Fruit fly (Drosophila melanogaster): ENCODE measurements around the gene tin.

tin gene

DNA sequence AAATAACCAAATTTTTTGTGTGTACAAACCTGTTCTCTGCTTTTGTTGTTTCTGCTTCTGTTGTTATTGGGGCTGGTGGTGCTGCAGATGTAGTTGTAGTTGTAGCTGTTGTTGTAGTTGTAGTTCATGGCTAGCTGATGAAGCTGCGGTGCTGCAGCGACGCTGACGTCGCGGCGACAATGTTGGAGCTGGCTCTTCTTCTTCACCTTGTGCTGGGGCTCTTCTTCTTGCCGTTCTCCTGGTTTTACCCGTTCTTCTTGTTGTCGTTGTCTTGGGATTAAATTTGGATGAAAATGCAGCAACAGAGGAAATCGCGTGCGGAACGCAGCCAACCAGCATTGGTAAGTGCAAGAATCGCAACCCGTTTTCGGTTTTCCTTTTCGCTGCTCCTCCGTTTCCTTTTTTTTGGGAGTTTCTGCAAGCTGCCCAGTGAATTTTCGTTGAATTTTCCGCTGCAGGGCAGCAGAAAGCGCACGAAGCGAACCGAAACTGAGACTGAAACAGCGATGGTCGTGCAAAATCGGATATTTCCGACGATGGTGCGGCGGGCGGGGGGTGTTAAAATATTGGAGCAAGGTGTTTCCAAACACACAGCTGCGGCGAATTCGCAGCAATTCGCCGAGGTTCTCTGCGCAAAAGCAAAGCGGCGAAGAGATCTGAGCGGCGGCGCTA, 30.3 kb upstream of the tin start:
- TF ChIP-seq CG8478 (optimal IDR thresholded peaks at IDR 0.05) (no peak), psq (optimal IDR thresholded peaks at IDR 0.05) (no peak), Dll (optimal IDR thresholded peaks at IDR 0.05) (no peak), usp (GFP tag; optimal IDR thresholded peaks at IDR 0.05) (no peak), EcR (GFP tag; optimal IDR thresholded peaks at IDR 0.05) (no peak), pan (optimal IDR thresholded peaks at IDR 0.05) (no peak)

- no peak for TF ChIP-seq Dll (optimal IDR thresholded peaks at IDR 0.05)
- no peak for TF ChIP-seq CG8478 (optimal IDR thresholded peaks at IDR 0.05)
- TF ChIP-seq psq (optimal IDR thresholded peaks at IDR 0.05): no peak
- no peak for TF ChIP-seq usp (GFP tag; optimal IDR thresholded peaks at IDR 0.05)
- TF ChIP-seq EcR (GFP tag; optimal IDR thresholded peaks at IDR 0.05): no peak
- TF ChIP-seq pan (optimal IDR thresholded peaks at IDR 0.05): no peak
Observed at dm6 chr3R:21349039-21349781, 29.6 kb upstream of the tin start, which contains the start of gene aus. Gene aus, minus strand, starts transcription at chr3R:21349601.

DNA sequence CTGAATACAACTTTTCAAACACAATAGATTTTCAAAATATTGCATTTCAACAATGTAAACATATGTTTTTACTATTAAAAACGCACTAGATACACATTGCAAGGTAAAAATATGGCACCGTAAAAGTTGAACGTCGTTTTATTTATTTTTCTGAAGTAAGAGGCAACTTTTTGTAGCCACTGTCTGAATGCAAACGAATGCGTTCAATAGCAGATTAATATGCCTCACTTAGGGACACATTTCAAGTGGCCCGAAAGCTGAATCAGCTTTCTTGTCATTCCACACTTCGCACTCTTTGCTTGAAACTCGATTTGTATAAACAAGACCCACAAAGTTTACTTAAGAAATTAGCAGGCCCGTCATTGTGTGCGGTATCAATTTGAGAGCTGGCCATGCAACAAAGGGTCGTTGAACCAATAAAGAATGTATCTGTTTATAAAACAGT, 28.9 kb upstream of the tin start:
- peak; percentile 73 for TF ChIP-seq EcR (GFP tag; optimal IDR thresholded peaks at IDR 0.05)
- TF ChIP-seq psq (optimal IDR thresholded peaks at IDR 0.05): no peak

DNA sequence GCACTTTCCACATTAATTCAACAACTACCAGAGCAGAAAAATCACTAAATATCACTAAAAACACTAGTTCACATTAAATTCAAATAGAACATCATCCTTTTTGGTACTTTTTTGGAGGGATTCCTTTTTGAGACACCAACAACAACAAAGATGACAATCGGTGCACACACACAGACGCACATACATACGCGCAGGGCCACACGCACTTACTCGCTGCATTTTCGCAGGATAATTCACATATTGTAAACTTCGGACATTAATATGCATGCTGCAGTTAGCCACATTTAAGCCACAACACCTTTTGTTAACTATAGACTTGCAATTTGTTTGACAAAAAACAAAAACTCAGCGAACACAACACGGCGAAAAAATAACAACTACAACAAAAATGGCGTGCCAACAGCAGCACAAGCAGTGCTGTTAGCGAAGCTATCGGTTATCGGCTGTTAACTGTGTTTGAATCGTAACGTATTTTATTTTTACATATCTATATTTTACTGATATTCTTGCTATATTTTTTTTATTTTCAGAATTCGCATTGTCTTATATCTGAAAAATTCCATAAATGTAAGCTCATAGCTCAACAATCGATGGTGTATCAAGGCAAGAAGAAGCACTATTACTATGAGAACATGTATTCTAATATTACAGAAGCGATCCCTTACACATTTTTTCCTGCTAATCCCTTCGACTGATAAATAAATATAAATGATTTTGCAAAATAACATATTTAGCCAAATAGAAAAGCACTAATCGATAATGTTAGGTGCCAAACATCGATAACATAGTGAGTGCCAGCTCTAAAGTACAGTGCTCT, 19.2 kb upstream of the tin start:
- TF ChIP-seq psq (optimal IDR thresholded peaks at IDR 0.05): no peak
- no peak for TF ChIP-seq CG8478 (optimal IDR thresholded peaks at IDR 0.05)
- TF ChIP-seq pan (optimal IDR thresholded peaks at IDR 0.05): no peak
- no peak for TF ChIP-seq Dll (optimal IDR thresholded peaks at IDR 0.05)
- no peak for TF ChIP-seq usp (GFP tag; optimal IDR thresholded peaks at IDR 0.05)
- TF ChIP-seq EcR (GFP tag; optimal IDR thresholded peaks at IDR 0.05): no peak

dm6 chr3R:21360192-21360535, 18.6 kb upstream of the tin start:
- TF ChIP-seq Dll (optimal IDR thresholded peaks at IDR 0.05): no peak
- TF ChIP-seq psq (optimal IDR thresholded peaks at IDR 0.05): no peak
- no peak for TF ChIP-seq EcR (GFP tag; optimal IDR thresholded peaks at IDR 0.05)
- no peak for TF ChIP-seq CG8478 (optimal IDR thresholded peaks at IDR 0.05)
- TF ChIP-seq usp (GFP tag; optimal IDR thresholded peaks at IDR 0.05): no peak
- TF ChIP-seq pan (optimal IDR thresholded peaks at IDR 0.05): no peak

- TF ChIP-seq usp (GFP tag; optimal IDR thresholded peaks at IDR 0.05) (no peak), psq (optimal IDR thresholded peaks at IDR 0.05) (no peak), Dll (optimal IDR thresholded peaks at IDR 0.05) (no peak), EcR (GFP tag; optimal IDR thresholded peaks at IDR 0.05) (no peak), pan (optimal IDR thresholded peaks at IDR 0.05) (no peak), CG8478 (optimal IDR thresholded peaks at IDR 0.05) (no peak)
Observed at dm6 chr3R:21365262-21365661, 13.5 kb upstream of the tin start.

DNA sequence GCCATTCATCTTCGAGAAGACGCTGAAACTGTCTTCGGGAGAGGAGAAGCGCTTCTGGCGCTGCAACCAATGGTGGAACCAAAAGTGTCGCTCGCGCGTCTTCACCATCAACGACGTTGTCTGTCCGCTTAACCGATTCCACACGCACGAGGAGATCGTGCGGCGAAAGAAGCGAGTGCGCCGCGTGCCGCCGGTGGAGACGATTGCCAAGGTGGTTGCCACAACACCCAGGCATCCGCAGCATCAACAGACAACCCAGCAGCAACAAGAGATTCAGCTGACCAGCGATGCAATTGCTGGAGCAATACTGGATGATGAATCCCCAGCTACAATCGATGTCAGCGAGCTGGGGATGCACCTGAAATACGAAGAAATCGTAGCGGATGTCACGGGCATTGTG, 10.3 kb upstream of the tin start:
- TF ChIP-seq CG8478 (optimal IDR thresholded peaks at IDR 0.05): no peak
- TF ChIP-seq EcR (GFP tag; optimal IDR thresholded peaks at IDR 0.05): no peak
- TF ChIP-seq Dll (optimal IDR thresholded peaks at IDR 0.05): no peak
- no peak for TF ChIP-seq usp (GFP tag; optimal IDR thresholded peaks at IDR 0.05)
- TF ChIP-seq psq (optimal IDR thresholded peaks at IDR 0.05): no peak
- TF ChIP-seq pan (optimal IDR thresholded peaks at IDR 0.05): no peak

- peak; percentile 2 for TF ChIP-seq CG8478 (optimal IDR thresholded peaks at IDR 0.05)
- TF ChIP-seq Dll (optimal IDR thresholded peaks at IDR 0.05): no peak
Observed at dm6 chr3R:21373403-21374326, 5.1 kb upstream of the tin start.

DNA sequence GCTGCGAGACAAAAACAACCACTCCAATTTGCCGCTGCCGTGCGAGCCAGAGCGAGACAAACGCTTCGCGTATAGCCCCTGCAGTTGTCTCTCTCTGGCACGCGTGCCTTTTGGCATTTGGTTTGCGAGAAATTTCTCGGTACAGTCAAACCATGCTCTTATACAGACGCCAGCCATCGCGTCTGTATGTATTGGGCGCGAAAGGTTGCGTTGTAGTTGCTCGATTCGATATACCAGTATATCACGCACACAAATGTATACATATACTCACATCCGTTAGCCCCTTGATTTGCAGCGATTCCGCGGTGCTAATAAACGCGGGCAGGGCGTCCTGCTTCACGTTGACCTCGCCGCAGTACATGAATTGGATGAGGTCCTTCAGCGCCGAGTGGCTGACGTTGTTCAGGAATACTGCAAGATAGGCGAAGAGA, 2.4 kb upstream of the tin start:
- TF ChIP-seq CG8478 (optimal IDR thresholded peaks at IDR 0.05) (peak; percentile 83), pan (optimal IDR thresholded peaks at IDR 0.05) (no peak)

dm6 chr3R:21376859-21377607, 1.7 kb upstream of the tin start:
- TF ChIP-seq EcR (GFP tag; optimal IDR thresholded peaks at IDR 0.05) (no peak), Dll (optimal IDR thresholded peaks at IDR 0.05) (no peak), pan (optimal IDR thresholded peaks at IDR 0.05) (no peak), psq (optimal IDR thresholded peaks at IDR 0.05) (no peak), usp (GFP tag; optimal IDR thresholded peaks at IDR 0.05) (no peak), CG8478 (optimal IDR thresholded peaks at IDR 0.05) (no peak)

DNA sequence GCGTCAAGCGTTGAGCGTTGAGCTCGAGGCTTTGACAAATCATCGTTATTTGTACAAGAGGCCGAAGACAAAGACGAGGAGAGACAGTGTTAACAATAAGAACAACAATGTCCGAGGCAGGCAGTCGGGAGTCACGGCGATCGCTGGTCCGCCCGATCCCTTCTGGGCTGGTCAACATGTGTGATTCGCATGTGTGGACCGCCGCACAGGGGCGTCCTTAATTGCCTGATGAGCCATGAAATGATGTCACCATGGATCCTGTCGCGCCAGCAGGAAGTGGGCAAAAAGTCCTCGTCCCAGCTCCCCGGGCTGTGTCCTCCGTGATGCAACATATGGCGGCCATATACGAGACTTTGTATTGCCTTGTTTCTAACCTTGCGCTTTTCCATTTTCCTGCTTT, 1.1 kb downstream of the tin start:
- no peak for TF ChIP-seq pan (optimal IDR thresholded peaks at IDR 0.05)
- no peak for TF ChIP-seq psq (optimal IDR thresholded peaks at IDR 0.05)
- TF ChIP-seq CG8478 (optimal IDR thresholded peaks at IDR 0.05): no peak
- no peak for TF ChIP-seq usp (GFP tag; optimal IDR thresholded peaks at IDR 0.05)
- TF ChIP-seq Dll (optimal IDR thresholded peaks at IDR 0.05): no peak
- no peak for TF ChIP-seq EcR (GFP tag; optimal IDR thresholded peaks at IDR 0.05)
